Fruit fly (Drosophila melanogaster) whole organism, embryonic: ENCODE data around the gene Tm1.

Experiments
- ATbp ChIP-seq: fragments of 200-800 bp; sonication (Bioruptor generic); optimal IDR thresholded peaks from 2 replicates; lab custom pipeline; 2017; ENCODE audit warnings: missing biosample characterization, mild to moderate bottlenecking, missing genetic modification characterization, missing genetic modification reagents
- CG12236 ChIP-seq: fragments of 200-800 bp; sonication (Bioruptor generic); optimal IDR thresholded peaks from 2 replicates; lab custom pipeline; 2016; ENCODE audit warnings: missing biosample characterization, missing genetic modification characterization
- CG12391 ChIP-seq: fragments of 200-800 bp; sonication (Bioruptor generic); optimal IDR thresholded peaks from 3 replicates; lab custom pipeline; 2018; ENCODE audit warnings: missing biosample characterization, mild to moderate bottlenecking, missing genetic modification characterization, moderate library complexity
- CG13296 ChIP-seq: fragments of 200-800 bp; sonication (Bioruptor generic); optimal IDR thresholded peaks from 3 replicates; lab custom pipeline; 2018; ENCODE audit warnings: missing biosample characterization, mild to moderate bottlenecking, missing genetic modification characterization
- CG14441 ChIP-seq: fragments of 200-800 bp; sonication (Bioruptor generic); IDR thresholded peaks from 2 replicates; pipeline ENCODE4 v1.3.6; 2022; ENCODE audit warnings: missing biosample characterization, missing genetic modification characterization
- CG17802 ChIP-seq: fragments of 200-800 bp; sonication (Bioruptor generic); optimal IDR thresholded peaks from 2 replicates; lab custom pipeline; 2018; ENCODE audit warnings: missing biosample characterization, mild to moderate bottlenecking, missing genetic modification characterization, moderate library complexity
- CG1832 ChIP-seq: fragments of 200-800 bp; sonication (Bioruptor generic); optimal IDR thresholded peaks from 2 replicates; lab custom pipeline; 2017; ENCODE audit warnings: missing biosample characterization, mild to moderate bottlenecking, missing genetic modification characterization, inconsistent platforms
- CG2202 ChIP-seq: fragments of 200-800 bp; sonication (Bioruptor generic); optimal IDR thresholded peaks from 2 replicates; lab custom pipeline; 2018; ENCODE audit warnings: missing biosample characterization, mild to moderate bottlenecking, missing genetic modification characterization
- CG2712 ChIP-seq: fragments of 200-800 bp; optimal IDR thresholded peaks from 3 replicates; lab custom pipeline; 2019; ENCODE audit warnings: missing biosample characterization, mild to moderate bottlenecking, missing genetic modification characterization, moderate library complexity
- CG2889 ChIP-seq: fragments of 200-800 bp; sonication (Bioruptor generic); IDR thresholded peaks from 3 replicates; pipeline ENCODE4 v1.3.6; 2022; ENCODE audit warnings: missing biosample characterization, missing genetic modification characterization
- CG3163 ChIP-seq: fragments of 200-800 bp; sonication (Bioruptor generic); optimal IDR thresholded peaks from 3 replicates; lab custom pipeline; 2016; ENCODE audit warnings: missing biosample characterization, missing genetic modification characterization
- CG32532 ChIP-seq: fragments of 200-800 bp; sonication (Bioruptor generic); IDR thresholded peaks from 2 replicates; pipeline ENCODE4 v1.3.6; 2022; ENCODE audit warnings: missing biosample characterization, missing genetic modification characterization
- CG33213 ChIP-seq: fragments of 200-800 bp; sonication (Bioruptor generic); optimal IDR thresholded peaks from 3 replicates; lab custom pipeline; 2016; ENCODE audit warnings: missing biosample characterization, missing genetic modification characterization
- CG34422 ChIP-seq: fragments of 200-800 bp; sonication (Bioruptor generic); IDR thresholded peaks from 3 replicates; pipeline ENCODE4 v1.3.6; 2022; ENCODE audit warnings: missing biosample characterization, missing genetic modification characterization
- CG3838 ChIP-seq: fragments of 200-800 bp; sonication (Bioruptor generic); optimal IDR thresholded peaks from 3 replicates; lab custom pipeline; 2016; ENCODE audit warnings: missing biosample characterization, missing genetic modification characterization
- CG4282 ChIP-seq: fragments of 200-800 bp; sonication (Bioruptor generic); optimal IDR thresholded peaks from 2 replicates; lab custom pipeline; 2016; ENCODE audit warnings: missing biosample characterization, missing genetic modification characterization
- CG4820 ChIP-seq: fragments of 200-800 bp; sonication (Bioruptor generic); optimal IDR thresholded peaks from 3 replicates; lab custom pipeline; 2016; ENCODE audit warnings: missing biosample characterization, missing genetic modification characterization
- CG7745 ChIP-seq: fragments of 200-800 bp; sonication (Bioruptor generic); optimal IDR thresholded peaks from 2 replicates; lab custom pipeline; 2018; ENCODE audit warnings: missing biosample characterization, mild to moderate bottlenecking, missing genetic modification characterization, moderate library complexity
- Dfd ChIP-seq, 2 experiments: fragments of >200 bp; optimal IDR thresholded peaks; 2 replicates each; lab custom pipeline; 2017; ENCODE audit warnings: missing biosample characterization in 2 of 2, missing genetic modification characterization in 2 of 2
- E2f1 ChIP-seq: fragments of 200-800 bp; sonication (Bioruptor generic); IDR thresholded peaks from 2 replicates; pipeline ENCODE4 v1.3.6; 2022; ENCODE audit warnings: missing biosample characterization, missing genetic modification characterization
- Ets65A ChIP-seq: fragments of 200-800 bp; sonication (Bioruptor generic); peaks from one replicate; lab custom pipeline; 2016; ENCODE audit warnings: missing biosample characterization, missing genetic modification characterization
- Hr39 ChIP-seq: fragments of >200 bp; optimal IDR thresholded peaks from 2 replicates; lab custom pipeline; 2017
- Mad ChIP-seq: fragments of 200-800 bp; sonication (Bioruptor generic); optimal IDR thresholded peaks from 2 replicates; lab custom pipeline; 2016; ENCODE audit warnings: missing biosample characterization, missing genetic modification characterization
- Max ChIP-seq: fragments of 200-800 bp; sonication (Bioruptor generic); optimal IDR thresholded peaks from 2 replicates; lab custom pipeline; 2016; ENCODE audit warnings: missing biosample characterization, mild to moderate bottlenecking, missing genetic modification characterization
- NK7.1 ChIP-seq: fragments of 200-800 bp; sonication (Bioruptor generic); optimal IDR thresholded peaks from 3 replicates; lab custom pipeline; 2016; ENCODE audit warnings: missing biosample characterization, missing genetic modification characterization
- Poxn ChIP-seq: fragments of 200-800 bp; sonication (Bioruptor generic); IDR thresholded peaks from 2 replicates; pipeline ENCODE4 v1.3.6; 2022; ENCODE audit warnings: missing biosample characterization, missing genetic modification characterization
- Rfx ChIP-seq: fragments of 200-800 bp; sonication (Bioruptor generic); IDR thresholded peaks from 2 replicates; pipeline ENCODE4 v1.3.6; 2022; ENCODE audit warnings: missing biosample characterization, missing genetic modification characterization
- Sry-β ChIP-seq: fragments of 200-800 bp; sonication (Bioruptor generic); optimal IDR thresholded peaks from 2 replicates; lab custom pipeline; 2018; ENCODE audit warnings: missing biosample characterization, mild to moderate bottlenecking, missing genetic modification characterization, moderate library complexity
- Stat92E ChIP-seq, 3 experiments: fragments of >200 bp in 2 of 3; fragments of 200-800 bp in 1 of 3; sonication (Bioruptor generic) in 1 of 3; optimal IDR thresholded peaks; 2 replicates each; lab custom pipeline; 2017 to 2019; ENCODE audit warnings: missing biosample characterization in 3 of 3, missing genetic modification characterization in 3 of 3, mild to moderate bottlenecking in 1 of 3, moderate library complexity in 1 of 3
- Tbp ChIP-seq: fragments of >200 bp; optimal IDR thresholded peaks from 2 replicates; lab custom pipeline; 2018; ENCODE audit warnings: missing biosample characterization, missing genetic modification characterization
- crc ChIP-seq: fragments of 200-800 bp; sonication (Bioruptor generic); optimal IDR thresholded peaks from 2 replicates; lab custom pipeline; 2016; ENCODE audit warnings: missing biosample characterization, missing genetic modification characterization
- crp ChIP-seq, 2 experiments: fragments of 200-800 bp; sonication (Bioruptor generic); optimal IDR thresholded peaks; 2 replicates in 1 of 2; 3 replicates in 1 of 2; lab custom pipeline; 2017; ENCODE audit warnings: missing biosample characterization in 2 of 2, missing genetic modification characterization in 2 of 2, mild to moderate bottlenecking in 1 of 2, moderate library complexity in 1 of 2
- cwo ChIP-seq: fragments of 200-800 bp; sonication (Bioruptor generic); optimal IDR thresholded peaks from 3 replicates; lab custom pipeline; 2017; ENCODE audit warnings: missing biosample characterization, missing genetic modification characterization, mild to moderate bottlenecking, moderate library complexity, missing genetic modification reagents
- da ChIP-seq: fragments of 200-800 bp; sonication (Bioruptor generic); optimal IDR thresholded peaks from 2 replicates; lab custom pipeline; 2016; ENCODE audit warnings: missing biosample characterization, missing genetic modification characterization
- dan ChIP-seq: fragments of 200-800 bp; sonication (Bioruptor generic); IDR thresholded peaks from 2 replicates; pipeline ENCODE4 v1.3.6; 2022; ENCODE audit warnings: missing biosample characterization, missing genetic modification characterization
- disco-r ChIP-seq: fragments of 200-800 bp; sonication (Bioruptor generic); optimal IDR thresholded peaks from 2 replicates; lab custom pipeline; 2016; ENCODE audit warnings: missing biosample characterization, missing genetic modification characterization
- emc ChIP-seq: fragments of 200-800 bp; sonication (Bioruptor generic); optimal IDR thresholded peaks from 2 replicates; lab custom pipeline; 2016; ENCODE audit warnings: missing biosample characterization, missing genetic modification characterization
- ems ChIP-seq: fragments of 200-800 bp; sonication (Bioruptor generic); optimal IDR thresholded peaks from 3 replicates; lab custom pipeline; 2016; ENCODE audit warnings: missing biosample characterization, missing genetic modification characterization
- ewg ChIP-seq: fragments of 200-800 bp; sonication (Bioruptor generic); optimal IDR thresholded peaks from 3 replicates; lab custom pipeline; 2017; ENCODE audit warnings: mild to moderate bottlenecking, missing biosample characterization, missing genetic modification reagents, missing genetic modification characterization
- eyg ChIP-seq: fragments of 200-800 bp; sonication (Bioruptor generic); optimal IDR thresholded peaks from 3 replicates; lab custom pipeline; 2016; ENCODE audit warnings: missing biosample characterization, missing genetic modification characterization
- ftz-f1 ChIP-seq: fragments of 200-800 bp; sonication (Bioruptor generic); optimal IDR thresholded peaks from 2 replicates; lab custom pipeline; 2016; ENCODE audit warnings: missing biosample characterization, missing genetic modification characterization
- gsb ChIP-seq: fragments of 200-800 bp; sonication (Bioruptor generic); IDR thresholded peaks from 2 replicates; pipeline ENCODE4 v1.3.6; 2022; ENCODE audit warnings: missing biosample characterization, missing genetic modification characterization
- jigr1 ChIP-seq: fragments of 200-800 bp; sonication (Bioruptor generic); IDR thresholded peaks from 3 replicates; pipeline ENCODE4 v1.3.6; 2022; ENCODE audit warnings: missing biosample characterization, missing genetic modification characterization
- ken ChIP-seq: fragments of 200-800 bp; sonication (Bioruptor generic); IDR thresholded peaks from 3 replicates; pipeline ENCODE4 v1.3.6; 2022; ENCODE audit warnings: missing biosample characterization, missing genetic modification characterization
- odd ChIP-seq: fragments of 200-800 bp; sonication (Bioruptor generic); optimal IDR thresholded peaks from 2 replicates; lab custom pipeline; 2017; ENCODE audit warnings: missing biosample characterization, mild to moderate bottlenecking, missing genetic modification characterization
- p53 ChIP-seq: fragments of 200-800 bp; sonication (Bioruptor generic); optimal IDR thresholded peaks from 2 replicates; lab custom pipeline; 2016; ENCODE audit warnings: missing biosample characterization, missing genetic modification characterization
- salm ChIP-seq: fragments of 200-800 bp; sonication (Bioruptor generic); optimal IDR thresholded peaks from 2 replicates; lab custom pipeline; 2018; ENCODE audit warnings: missing biosample characterization, mild to moderate bottlenecking, missing genetic modification characterization
- seq ChIP-seq: fragments of 200-800 bp; sonication (Bioruptor generic); IDR thresholded peaks from 2 replicates; pipeline ENCODE4 v1.3.6; 2022; ENCODE audit warnings: missing biosample characterization, missing genetic modification characterization
- tx ChIP-seq: fragments of 200-800 bp; sonication (Bioruptor generic); optimal IDR thresholded peaks from 2 replicates; lab custom pipeline; 2016; ENCODE audit warnings: missing biosample characterization, missing genetic modification characterization
- vvl ChIP-seq: fragments of 200-800 bp; sonication (Bioruptor generic); IDR thresholded peaks from 2 replicates; pipeline ENCODE4 v1.3.6; 2022; ENCODE audit warnings: missing biosample characterization, missing genetic modification characterization
- zen ChIP-seq: fragments of 200-800 bp; sonication (Bioruptor generic); optimal IDR thresholded peaks from 3 replicates; lab custom pipeline; 2018; ENCODE audit warnings: missing biosample characterization, mild to moderate bottlenecking, missing genetic modification characterization, moderate library complexity
- zfh1 ChIP-seq: fragments of 200-800 bp; sonication (Bioruptor generic); IDR thresholded peaks from 3 replicates; pipeline ENCODE4 v1.3.6; 2022; ENCODE audit warnings: missing biosample characterization, missing genetic modification characterization

Gene Tm1

dm6 chr3R:15275158-15275623 lies 2.8 kb upstream of the Tm1 start, which contains the start of the genes Cp190 and CG4338 (continued):
- peak; percentile 94 for TF ChIP-seq Mad (GFP tag; lab: Kevin White, UChicago)
- no peak for TF ChIP-seq CG4282
- TF ChIP-seq ewg, result peak; percentile 94
- TF ChIP-seq NK7.1, result peak; percentile 86
- peak; percentile 92 for TF ChIP-seq ken (GFP tag; lab: Robert Waterston, UW)
- peak; percentile 98 for TF ChIP-seq CG32532
- peak; percentile 99 for TF ChIP-seq CG12391
- TF ChIP-seq seq (GFP tag; lab: Robert Waterston, UW), result peak; percentile 96
- peak; percentile 96 for TF ChIP-seq ATbp (GFP tag; lab: Kevin White, UChicago)
- TF ChIP-seq Ets65A (GFP tag; lab: Kevin White, UChicago), result peak; percentile 99
- peak; percentile 96 for TF ChIP-seq zfh1 (GFP tag; lab: Robert Waterston, UW)
- TF ChIP-seq ftz-f1 (GFP tag; lab: Kevin White, UChicago), result peak; percentile 63
- TF ChIP-seq CG2712 (tag; lab: Kevin White, UChicago), result peak; percentile 99
- peak; percentile 72 for TF ChIP-seq crc
- peak; percentile 98 for TF ChIP-seq zen (tag; lab: Kevin White, UChicago)
- peak; percentile 98 for TF ChIP-seq Max
- TF ChIP-seq CG7745, result peak; percentile 80
- TF ChIP-seq CG12236 (GFP tag; lab: Kevin White, UChicago), result peak; percentile 79
- peak; percentile 6 to 70 for TF ChIP-seq crp (GFP tag; optimal IDR thresholded peaks at IDR 0.05; lab: Kevin White, UChicago)
- peak; percentile 92 for TF ChIP-seq gsb (GFP tag; lab: Robert Waterston, UW)
- TF ChIP-seq jigr1 (GFP tag; lab: Robert Waterston, UW), result peak; percentile 93
- TF ChIP-seq Stat92E (GFP tag; optimal IDR thresholded peaks at IDR 0.05; lab: Kevin White, UChicago), result peak in 1 of 3 experiments; percentile 95
- peak; percentile 98 for TF ChIP-seq salm (tag; lab: Kevin White, UChicago)
- peak; percentile 90 for TF ChIP-seq dan (GFP tag; lab: Robert Waterston, UW)
- peak; percentile 96 for TF ChIP-seq E2f1 (GFP tag; lab: Robert Waterston, UW)
- TF ChIP-seq CG4820, result peak; percentile 96
- TF ChIP-seq CG13296, result peak; percentile 99
- peak; percentile 86 for TF ChIP-seq CG17802 (tag; lab: Kevin White, UChicago)
- TF ChIP-seq da (GFP tag; lab: Kevin White, UChicago), result peak; percentile 73
- TF ChIP-seq odd (GFP tag; lab: Kevin White, UChicago), result peak; percentile 97
- TF ChIP-seq CG33213 (GFP tag; lab: Kevin White, UChicago), result peak; percentile 85
- peak; percentile 96 for TF ChIP-seq CG34422 (GFP tag; lab: Robert Waterston, UW)
- peak; percentile 78 for TF ChIP-seq emc (GFP tag; lab: Kevin White, UChicago)
- TF ChIP-seq ems, result peak; percentile 92
- TF ChIP-seq p53 (GFP tag; lab: Kevin White, UChicago), result peak; percentile 55
- no peak for TF ChIP-seq Hr39 (lab: Kevin White, UChicago)
- no peak for TF ChIP-seq CG1832 (GFP tag; lab: Kevin White, UChicago)
- peak; percentile 97 for TF ChIP-seq CG2202 (tag; lab: Kevin White, UChicago)
- peak; percentile 88 for TF ChIP-seq disco-r (GFP tag; lab: Kevin White, UChicago)
- peak; percentile 89 for TF ChIP-seq Poxn
- peak; percentile 97 for TF ChIP-seq Rfx
- TF ChIP-seq CG3163 (GFP tag; lab: Kevin White, UChicago), result peak; percentile 63
- peak; percentile 75 for TF ChIP-seq Sry-β (GFP tag; lab: Kevin White, UChicago)
- peak; percentile 95 for TF ChIP-seq CG14441 (GFP tag; lab: Robert Waterston, UW)
- TF ChIP-seq tx (GFP tag; lab: Kevin White, UChicago), result peak; percentile 89
- TF ChIP-seq Tbp (GFP tag; lab: Kevin White, UChicago), result no peak
- TF ChIP-seq eyg (GFP tag; lab: Kevin White, UChicago), result peak; percentile 78
- peak; percentile 98 for TF ChIP-seq vvl (GFP tag; lab: Robert Waterston, UW)
- TF ChIP-seq Dfd (GFP tag; optimal IDR thresholded peaks at IDR 0.05; lab: Kevin White, UChicago), result no peak
- peak; percentile 95 for TF ChIP-seq cwo
- peak; percentile 93 for TF ChIP-seq CG3838
- peak; percentile 94 for TF ChIP-seq CG2889
